Worm (Caenorhabditis elegans) whole organism, L3 larva: ENCODE measurements around the gene F26F12.2.
A peak's percentile ranks its signal among the peaks of the same experiment; 100 is the strongest.

Experiments
- ZK546.5 ChIP-seq: sonication (generic microtip); optimal IDR thresholded peaks from 2 replicates; lab custom pipeline; 2017; ENCODE audit warnings: missing biosample characterization, missing genetic modification characterization
- ama-1 ChIP-seq: fragments of 150-350 bp; optimal IDR thresholded peaks from 2 replicates; lab custom pipeline; 2018
- ceh-16 ChIP-seq: sonication (generic microtip); optimal IDR thresholded peaks from 2 replicates; lab custom pipeline; 2017; ENCODE audit warnings: missing biosample characterization, missing genetic modification characterization
- ceh-28 ChIP-seq: fragments of 150-350 bp; optimal IDR thresholded peaks from 2 replicates; lab custom pipeline; 2014; ENCODE audit warnings: missing biosample characterization, missing genetic modification reagents, missing genetic modification characterization
- ceh-82 ChIP-seq: fragments of 150-350 bp; optimal IDR thresholded peaks from 2 replicates; lab custom pipeline; 2014; ENCODE audit warnings: missing biosample characterization, missing genetic modification characterization
- ceh-9 ChIP-seq: sonication (generic microtip); optimal IDR thresholded peaks from 2 replicates; lab custom pipeline; 2018; ENCODE audit warnings: missing biosample characterization, missing genetic modification characterization
- daf-12 ChIP-seq: fragments of 150-350 bp; optimal IDR thresholded peaks from 2 replicates; lab custom pipeline; 2014; ENCODE audit warnings: missing biosample characterization, missing genetic modification reagents, missing genetic modification characterization
- egl-5 ChIP-seq: fragments of 150-350 bp; optimal IDR thresholded peaks from 2 replicates; lab custom pipeline; 2017; ENCODE audit warnings: missing biosample characterization, missing genetic modification reagents, missing genetic modification characterization, inconsistent platforms
- elt-1 ChIP-seq: fragments of 150-350 bp; optimal IDR thresholded peaks from 2 replicates; lab custom pipeline; 2014; ENCODE audit warnings: missing biosample characterization, missing genetic modification characterization
- elt-2 ChIP-seq: sonication (generic microtip); optimal IDR thresholded peaks from 2 replicates; lab custom pipeline; 2016; ENCODE audit warnings: missing genetic modification reagents, mild to moderate bottlenecking, missing genetic modification characterization, missing compliant biosample characterization
- elt-3 ChIP-seq, 3 experiments: fragments of 150-350 bp in 1 of 3; sonication (generic microtip) in 2 of 3; optimal IDR thresholded peaks; 2 replicates in 2 of 3; 4 replicates in 1 of 3; lab custom pipeline; 2014 to 2017; ENCODE audit warnings: missing biosample characterization in 3 of 3, missing genetic modification characterization in 3 of 3
- eor-1 ChIP-seq, 2 experiments: fragments of 150-350 bp; optimal IDR thresholded peaks; 2 replicates each; lab custom pipeline; 2014 to 2018; ENCODE audit warnings: missing biosample characterization in 2 of 2, missing genetic modification characterization in 2 of 2
- fkh-10 ChIP-seq: sonication (generic microtip); optimal IDR thresholded peaks from 2 replicates; lab custom pipeline; 2017; ENCODE audit warnings: missing biosample characterization, missing genetic modification reagents, missing genetic modification characterization
- fkh-2 ChIP-seq: fragments of 150-350 bp; optimal IDR thresholded peaks from 2 replicates; lab custom pipeline; 2014; ENCODE audit warnings: missing biosample characterization, missing genetic modification reagents, missing genetic modification characterization
- fos-1 ChIP-seq: fragments of 150-350 bp; optimal IDR thresholded peaks from 2 replicates; lab custom pipeline; 2014; ENCODE audit warnings: missing biosample characterization, missing genetic modification characterization
- hmg-11 ChIP-seq: sonication (generic microtip); optimal IDR thresholded peaks from 2 replicates; lab custom pipeline; 2016; ENCODE audit warnings: missing genetic modification characterization, missing compliant biosample characterization
- jun-1 ChIP-seq: fragments of 150-350 bp; optimal IDR thresholded peaks from 2 replicates; lab custom pipeline; 2014; ENCODE audit warnings: missing biosample characterization, missing genetic modification reagents, missing genetic modification characterization
- lin-15B ChIP-seq: fragments of 150-350 bp; optimal IDR thresholded peaks from 2 replicates; lab custom pipeline; 2014; ENCODE audit warnings: missing biosample characterization, missing genetic modification characterization
- lin-39 ChIP-seq: fragments of 150-350 bp; optimal IDR thresholded peaks from 2 replicates; lab custom pipeline; 2018; ENCODE audit warnings: missing biosample characterization, missing genetic modification reagents, missing genetic modification characterization
- lsy-12 ChIP-seq: sonication (generic microtip); optimal IDR thresholded peaks from 2 replicates; lab custom pipeline; 2016; ENCODE audit warnings: mild to moderate bottlenecking, missing genetic modification characterization, missing compliant biosample characterization
- mdl-1 ChIP-seq: fragments of 150-350 bp; optimal IDR thresholded peaks from 2 replicates; lab custom pipeline; 2014; ENCODE audit warnings: missing biosample characterization, missing genetic modification characterization
- mml-1 ChIP-seq: fragments of 150-350 bp; sonication (generic microtip); optimal IDR thresholded peaks from 3 replicates; lab custom pipeline; 2014; ENCODE audit warnings: missing biosample characterization, missing genetic modification characterization
- nfya-1 ChIP-seq: sonication (generic microtip); optimal IDR thresholded peaks from 2 replicates; lab custom pipeline; 2017; ENCODE audit warnings: missing genetic modification characterization, mild to moderate bottlenecking, missing compliant biosample characterization, antibody characterized with exemption, moderate library complexity; ENCODE audit not compliant: insufficient read depth
- nhr-11 ChIP-seq: fragments of 150-350 bp; optimal IDR thresholded peaks from 2 replicates; lab custom pipeline; 2014; ENCODE audit warnings: missing biosample characterization, missing genetic modification characterization
- nhr-12 ChIP-seq: fragments of 150-350 bp; optimal IDR thresholded peaks from 2 replicates; lab custom pipeline; 2014; ENCODE audit warnings: missing biosample characterization, missing genetic modification characterization
- nhr-23 ChIP-seq: fragments of 150-350 bp; optimal IDR thresholded peaks from 2 replicates; lab custom pipeline; 2014; ENCODE audit warnings: missing biosample characterization, missing genetic modification reagents, missing genetic modification characterization
- nhr-25 ChIP-seq: sonication (generic microtip); optimal IDR thresholded peaks from 2 replicates; lab custom pipeline; 2017; ENCODE audit warnings: missing biosample characterization, missing genetic modification characterization
- nhr-28 ChIP-seq: fragments of 150-350 bp; optimal IDR thresholded peaks from 2 replicates; lab custom pipeline; 2014; ENCODE audit warnings: missing biosample characterization, missing genetic modification characterization
- nhr-43 ChIP-seq: sonication (generic microtip); optimal IDR thresholded peaks from 2 replicates; lab custom pipeline; 2016; ENCODE audit warnings: mild to moderate bottlenecking, missing genetic modification characterization, missing compliant biosample characterization; ENCODE audit not compliant: poor library complexity, severe bottlenecking
- nhr-67 ChIP-seq: fragments of 150-350 bp; optimal IDR thresholded peaks from 2 replicates; lab custom pipeline; 2014; ENCODE audit warnings: missing biosample characterization, missing genetic modification characterization
- nhr-76 ChIP-seq: fragments of 150-350 bp; sonication (generic microtip); optimal IDR thresholded peaks from 5 replicates; lab custom pipeline; 2014; ENCODE audit warnings: missing biosample characterization, missing genetic modification characterization
- nhr-77 ChIP-seq: fragments of 150-350 bp; optimal IDR thresholded peaks from 2 replicates; lab custom pipeline; 2014; ENCODE audit warnings: missing biosample characterization, missing genetic modification characterization
- pha-4 ChIP-seq: fragments of 150-350 bp; optimal IDR thresholded peaks from 2 replicates; lab custom pipeline; 2014; ENCODE audit warnings: missing biosample characterization, missing genetic modification reagents, missing genetic modification characterization
- pqm-1 ChIP-seq: fragments of 150-350 bp; optimal IDR thresholded peaks from 2 replicates; lab custom pipeline; 2017; ENCODE audit warnings: missing biosample characterization, missing genetic modification characterization, inconsistent platforms
- sea-2 ChIP-seq: fragments of 150-350 bp; sonication (generic microtip); optimal IDR thresholded peaks from 4 replicates; lab custom pipeline; 2014; ENCODE audit warnings: missing biosample characterization, missing genetic modification reagents, missing genetic modification characterization
- skn-1 ChIP-seq: fragments of 150-350 bp; optimal IDR thresholded peaks from 2 replicates; lab custom pipeline; 2014; ENCODE audit warnings: missing biosample characterization, missing genetic modification characterization
- snpc-4 ChIP-seq: fragments of 150-350 bp; optimal IDR thresholded peaks from 2 replicates; lab custom pipeline; 2014; ENCODE audit warnings: missing biosample characterization, missing genetic modification characterization
- tbx-2 ChIP-seq: sonication (generic microtip); optimal IDR thresholded peaks from 2 replicates; lab custom pipeline; 2016; ENCODE audit warnings: mild to moderate bottlenecking, missing genetic modification characterization, missing compliant biosample characterization
- unc-39 ChIP-seq: sonication (generic microtip); optimal IDR thresholded peaks from 4 replicates; lab custom pipeline; 2017; ENCODE audit warnings: missing biosample characterization, missing genetic modification characterization
- zag-1 ChIP-seq: fragments of 150-350 bp; optimal IDR thresholded peaks from 2 replicates; lab custom pipeline; 2014; ENCODE audit warnings: missing biosample characterization, missing genetic modification characterization
- ztf-4 ChIP-seq: fragments of 150-350 bp; optimal IDR thresholded peaks from 2 replicates; lab custom pipeline; 2014; ENCODE audit warnings: missing biosample characterization, missing genetic modification characterization

F26F12.2 gene

ce11 chrV:5845669-5846189 is 7.3 kb upstream of the F26F12.2 start, which contains the start of gene F26F12.3 (continued):
- no peak for TF ChIP-seq nhr-77 (tag; lab: Kevin White, UChicago)
- no peak for TF ChIP-seq ceh-16
- no peak for TF ChIP-seq nhr-76 (tag; lab: Kevin White, UChicago)
- peak; percentile 47 for TF ChIP-seq tbx-2 (tag; lab: Kevin White, UChicago)
- TF ChIP-seq nhr-25 (tag; lab: Kevin White, UChicago) = no peak

ce11 chrV:5845162-5845561 is 6.7 kb upstream of the F26F12.2 start:
- TF ChIP-seq ceh-9 (tag; lab: Kevin White, UChicago) (no peak), hmg-11 (no peak), snpc-4 (tag; lab: Kevin White, UChicago) (peak; percentile 19), nhr-25 (tag; lab: Kevin White, UChicago) (peak; percentile 14), ceh-16 (no peak), nhr-23 (tag; lab: Kevin White, UChicago) (peak; percentile 11), fkh-10 (no peak), lsy-12 (tag; lab: Kevin White, UChicago) (peak; percentile 13), sea-2 (GFP tag; lab: Kevin White, UChicago) (no peak), nfya-1 (no peak), tbx-2 (tag; lab: Kevin White, UChicago) (no peak)

DNA sequence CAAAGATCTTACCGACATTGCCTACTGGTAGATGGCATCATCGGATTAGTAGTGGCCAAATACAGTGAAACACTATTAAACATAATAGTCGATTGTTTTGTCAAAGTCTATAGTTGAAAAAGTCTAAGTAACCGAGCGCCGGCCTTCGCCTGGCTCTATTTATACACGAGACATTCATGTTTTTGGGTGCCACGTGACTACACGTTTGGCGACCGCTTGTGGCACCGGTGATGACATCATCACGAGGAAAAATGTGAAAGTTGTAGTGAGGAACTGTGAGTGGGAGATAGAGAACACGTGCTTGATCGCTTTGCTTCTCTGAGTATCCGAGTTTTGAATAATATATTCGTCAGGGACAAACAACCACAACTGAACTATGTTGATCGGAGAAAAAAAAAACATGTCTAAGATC is 5.9 kb upstream of the F26F12.2 start:
- TF ChIP-seq tbx-2 (tag; lab: Kevin White, UChicago) (peak; percentile 14), ztf-4 (tag; lab: Kevin White, UChicago) (peak; percentile 80), skn-1 (tag; lab: Kevin White, UChicago) (no peak), nhr-43 (tag; lab: Kevin White, UChicago) (peak; percentile 93), nhr-28 (no peak), nhr-77 (tag; lab: Kevin White, UChicago) (no peak), elt-2 (tag; lab: Kevin White, UChicago) (peak; percentile 47), pqm-1 (tag; lab: Kevin White, UChicago) (peak; percentile 67), snpc-4 (tag; lab: Kevin White, UChicago) (no peak), ama-1 (peak; percentile 63), ceh-9 (tag; lab: Kevin White, UChicago) (no peak), pha-4 (tag; lab: Kevin White, UChicago) (peak; percentile 84), jun-1 (tag; lab: Kevin White, UChicago) (peak; percentile 86), egl-5 (tag; lab: Kevin White, UChicago) (peak; percentile 70), mdl-1 (peak; percentile 67), zag-1 (tag; lab: Kevin White, UChicago) (no peak), hmg-11 (no peak), daf-12 (tag; lab: Kevin White, UChicago) (no peak), nfya-1 (peak; percentile 72), nhr-23 (tag; lab: Kevin White, UChicago) (peak; percentile 82), mml-1 (tag; lab: Kevin White, UChicago) (peak; percentile 2), nhr-25 (tag; lab: Kevin White, UChicago) (peak; percentile 97), elt-1 (peak; percentile 42)

DNA sequence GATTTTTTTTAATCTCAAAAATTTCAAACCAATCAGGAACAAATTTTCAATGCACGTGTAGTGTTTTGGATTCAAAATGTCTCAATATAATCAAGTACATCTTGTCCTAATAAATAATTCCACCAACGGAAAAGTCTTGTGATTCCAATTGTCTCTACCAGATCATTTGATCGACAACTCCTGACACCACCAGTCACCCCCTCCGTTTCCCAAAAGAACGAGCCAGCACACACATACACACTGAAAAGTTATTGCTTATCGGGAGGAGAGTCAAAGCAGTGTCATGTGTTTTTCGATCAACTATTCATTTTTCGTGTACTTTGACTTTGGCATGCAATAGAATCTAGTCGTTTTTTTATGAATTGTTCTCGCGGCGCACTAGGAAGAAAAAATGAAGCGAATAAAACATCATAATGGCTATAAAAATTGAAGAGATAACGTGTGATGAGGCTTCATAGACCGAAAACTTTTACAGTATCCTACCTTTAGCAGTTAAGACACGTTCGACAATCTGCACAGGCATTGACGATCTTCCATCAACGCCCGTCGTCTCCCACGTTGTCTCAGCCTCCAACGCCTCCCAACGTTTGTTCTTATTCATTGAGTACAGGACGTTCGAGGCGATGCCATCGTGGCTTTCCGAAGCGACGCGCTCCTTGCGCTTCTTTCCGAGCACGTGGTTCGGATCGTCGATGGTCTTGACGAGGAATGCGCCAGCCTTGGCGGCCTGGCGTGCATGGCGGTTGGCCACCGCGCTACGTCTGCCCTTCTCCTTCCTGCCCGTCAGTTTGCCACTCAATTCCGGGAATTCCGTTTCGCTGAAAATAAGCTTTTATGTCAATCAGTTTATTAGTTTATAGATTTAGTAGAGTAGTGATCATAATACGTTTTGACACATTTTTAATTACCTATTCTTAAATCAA is 5.3 kb upstream of the F26F12.2 start:
- no peak for TF ChIP-seq fos-1 (tag; lab: Kevin White, UChicago)
- TF ChIP-seq ceh-28 (tag; lab: Kevin White, UChicago) = no peak
- TF ChIP-seq nhr-25 (tag; lab: Kevin White, UChicago) = no peak
- no peak for TF ChIP-seq ztf-4 (tag; lab: Kevin White, UChicago)
- peak; percentile 77 for TF ChIP-seq jun-1 (tag; lab: Kevin White, UChicago)
- no peak for TF ChIP-seq elt-1
- no peak for TF ChIP-seq tbx-2 (tag; lab: Kevin White, UChicago)
- TF ChIP-seq pha-4 (tag; lab: Kevin White, UChicago) = peak; percentile 28
- TF ChIP-seq nhr-23 (tag; lab: Kevin White, UChicago) = peak; percentile 27
- no peak for TF ChIP-seq mdl-1
- TF ChIP-seq nhr-11 (tag; lab: Kevin White, UChicago) = peak; percentile 45
- peak; percentile 33 for TF ChIP-seq nfya-1
- TF ChIP-seq skn-1 (tag; lab: Kevin White, UChicago) = peak; percentile 39
- no peak for TF ChIP-seq nhr-67 (tag; lab: Kevin White, UChicago)
- TF ChIP-seq ceh-82 (tag; lab: Kevin White, UChicago) = no peak
- TF ChIP-seq lsy-12 (tag; lab: Kevin White, UChicago) = no peak
- no peak for TF ChIP-seq nhr-28
- TF ChIP-seq unc-39 (tag; lab: Kevin White, UChicago) = no peak
- no peak for TF ChIP-seq daf-12 (tag; lab: Kevin White, UChicago)
- no peak for TF ChIP-seq fkh-2 (tag; lab: Kevin White, UChicago)
- TF ChIP-seq nhr-12 (tag; lab: Kevin White, UChicago) = no peak
- TF ChIP-seq eor-1 (tag; optimal IDR thresholded peaks at IDR 0.05; lab: Kevin White, UChicago) = no peak
- TF ChIP-seq lin-15B (tag; lab: Kevin White, UChicago) = no peak
- TF ChIP-seq pqm-1 (tag; lab: Kevin White, UChicago) = peak; percentile 91
- no peak for TF ChIP-seq ZK546.5 (tag; lab: Kevin White, UChicago)
- peak; percentile 87 for TF ChIP-seq elt-2 (tag; lab: Kevin White, UChicago)
- TF ChIP-seq snpc-4 (tag; lab: Kevin White, UChicago) = no peak
- TF ChIP-seq lin-39 (tag; lab: Kevin White, UChicago) = no peak
- no peak for TF ChIP-seq nhr-76 (tag; lab: Kevin White, UChicago)
- no peak for TF ChIP-seq elt-3 (tag; optimal IDR thresholded peaks at IDR 0.05; lab: Kevin White, UChicago)
